Fruit fly (Drosophila melanogaster): ENCODE results near the gene Lint-O.
A peak's percentile ranks its signal among the peaks of the same experiment; 100 is the strongest.

DNA sequence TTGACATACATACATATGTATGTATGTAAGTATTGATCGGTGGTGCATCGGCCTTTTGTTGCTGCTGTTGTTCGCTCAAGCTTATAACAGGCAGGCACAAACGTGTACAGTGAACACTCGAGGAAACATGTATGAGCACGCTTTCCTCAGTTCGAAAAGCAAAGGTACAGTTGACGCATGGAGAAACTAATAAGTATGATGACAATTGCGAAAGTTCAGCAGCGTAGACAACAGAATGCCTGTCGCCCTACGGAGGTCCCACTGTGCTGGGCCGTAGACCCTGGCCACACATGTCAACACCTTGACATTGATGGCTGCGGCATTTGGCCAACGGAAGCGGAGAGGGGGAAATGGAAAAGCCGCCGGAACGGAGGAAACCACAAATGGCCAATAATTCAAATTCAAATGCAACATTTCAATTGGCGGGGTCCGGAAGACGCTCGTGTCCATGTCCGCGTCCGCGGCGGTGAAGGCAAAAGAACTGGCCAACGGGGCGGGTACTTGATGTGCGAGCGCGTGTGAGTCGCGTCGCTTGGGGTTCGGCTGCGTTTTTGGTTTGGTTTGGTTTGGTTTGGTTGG lies 9.7 kb downstream of the Lint-O start, which contains the start of gene CG2681:
- TF ChIP-seq CG15336 (GFP tag; IDR thresholded peaks at IDR 0.05) (peak; percentile 33; the same call in 1 of the 2 replicates), Sox102F (GFP tag; optimal IDR thresholded peaks at IDR 0.05) (no peak), acj6 (GFP tag; optimal IDR thresholded peaks at IDR 0.05) (no peak), CG6276 (GFP tag; optimal IDR thresholded peaks at IDR 0.05) (no peak), topi (GFP tag; optimal IDR thresholded peaks at IDR 0.05) (peak; percentile 18), Gug (GFP tag; IDR thresholded peaks at IDR 0.05) (peak; percentile 38; the same call in 1 of the 2 replicates), CG10669 (GFP tag; optimal IDR thresholded peaks at IDR 0.05) (no peak), OdsH (GFP tag; optimal IDR thresholded peaks at IDR 0.05) (no peak), svp (GFP tag) (no peak), Ets21C (GFP tag; optimal IDR thresholded peaks at IDR 0.05) (no peak), Lpt (GFP tag; optimal IDR thresholded peaks at IDR 0.05) (no peak), CG7368 (GFP tag; optimal IDR thresholded peaks at IDR 0.05) (peak; percentile 37), Ets96B (tag; optimal IDR thresholded peaks at IDR 0.05) (no peak)

All from whole organism, prepupa.